Worm (Caenorhabditis elegans) whole organism, early embryonic: Measurements from ENCODE around the gene kcc-3.
"Not testable (repeated sequence)": the region's sequence is repeated elsewhere in the genome, so short reads cannot be mapped to it uniquely, and the experiment has no call there.

ENCODE experiments used
- aly-1 ChIP-seq: sonication (generic microtip); optimal IDR thresholded peaks from 2 replicates; lab custom pipeline; 2016; ENCODE audit warnings: missing genetic modification characterization, missing compliant biosample characterization
- ama-1 ChIP-seq: fragments of 150-350 bp; optimal IDR thresholded peaks from 2 replicates; lab custom pipeline; 2014
- ceh-13 ChIP-seq: fragments of 200-800 bp; sonication (Bioruptor generic); optimal IDR thresholded peaks from 2 replicates; lab custom pipeline; 2018; ENCODE audit warnings: mild to moderate bottlenecking, missing genetic modification characterization, missing compliant biosample characterization
- hnd-1 ChIP-seq: sonication (generic microtip); optimal IDR thresholded peaks from 2 replicates; lab custom pipeline; 2016; ENCODE audit warnings: missing genetic modification characterization, missing compliant biosample characterization

DNA sequence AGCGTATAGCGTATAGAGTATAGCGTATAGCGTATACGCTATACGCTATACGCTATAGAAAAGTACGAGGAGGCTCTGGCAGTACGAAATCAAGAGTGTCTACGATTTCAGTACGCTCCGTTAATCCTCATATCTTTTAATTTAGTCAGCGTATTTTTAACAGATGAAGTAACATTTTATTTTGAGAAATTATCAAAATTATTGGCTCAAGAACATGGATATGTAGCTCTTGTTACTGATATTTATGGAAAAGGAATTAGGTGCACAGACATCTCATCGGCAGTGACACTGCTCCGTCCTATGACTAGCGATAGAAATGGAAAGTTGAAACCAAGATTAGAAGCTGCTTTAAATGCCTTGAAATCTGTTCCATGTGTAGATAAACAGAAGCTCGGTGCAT, 876 bp upstream of the kcc-3 start, which contains the start of gene K02A2.1:
- not testable (repeated sequence) for TF ChIP-seq ceh-13 (GFP tag; lab: Kevin White, UChicago); ama-1 (lab: Kevin White, UChicago); aly-1 (tag; lab: Kevin White, UChicago); hnd-1
